Fruit fly (Drosophila melanogaster) whole organism, prepupa: ENCODE data around the gene CG31176.

Experiments
- CG10631 ChIP-seq: fragments of 200-800 bp; sonication (Bioruptor generic); optimal IDR thresholded peaks from 2 replicates; lab custom pipeline; 2016; ENCODE audit warnings: missing biosample characterization, missing genetic modification characterization
- CG10669 ChIP-seq: fragments of 200-800 bp; sonication (Bioruptor generic); optimal IDR thresholded peaks from 3 replicates; lab custom pipeline; 2018; ENCODE audit warnings: missing biosample characterization, mild to moderate bottlenecking, missing genetic modification characterization, moderate library complexity
- CG11294 ChIP-seq: fragments of 200-800 bp; sonication (Bioruptor generic); IDR thresholded peaks from 2 replicates; pipeline ENCODE4 v1.3.6; 2022; ENCODE audit warnings: missing biosample characterization, missing genetic modification characterization
- CG11762 ChIP-seq: fragments of 200-800 bp; sonication (Bioruptor generic); optimal IDR thresholded peaks from 3 replicates; lab custom pipeline; 2016; ENCODE audit warnings: missing biosample characterization, missing genetic modification characterization; ENCODE audit not compliant: insufficient read depth
- CG11902 ChIP-seq: fragments of 200-800 bp; sonication (Bioruptor generic); optimal IDR thresholded peaks from 3 replicates; lab custom pipeline; 2016; ENCODE audit warnings: missing biosample characterization, missing genetic modification characterization
- CG15336 ChIP-seq: fragments of 200-800 bp; sonication (Bioruptor generic); IDR thresholded peaks from 2 replicates; pipeline ENCODE4 v1.3.6; 2022; ENCODE audit warnings: missing biosample characterization, missing genetic modification characterization
- CG1621 ChIP-seq: fragments of 200-800 bp; sonication (Bioruptor generic); optimal IDR thresholded peaks from 3 replicates; lab custom pipeline; 2018; ENCODE audit warnings: missing biosample characterization, mild to moderate bottlenecking, missing genetic modification characterization
- CG32006 ChIP-seq: fragments of 200-800 bp; sonication (Bioruptor generic); optimal IDR thresholded peaks from 3 replicates; lab custom pipeline; 2017; ENCODE audit warnings: missing biosample characterization, mild to moderate bottlenecking, missing genetic modification characterization
- CG34406 ChIP-seq: fragments of 200-800 bp; sonication (Bioruptor generic); optimal IDR thresholded peaks from 3 replicates; lab custom pipeline; 2016; ENCODE audit warnings: missing biosample characterization, missing genetic modification characterization
- CG6808 ChIP-seq: fragments of 200-800 bp; sonication (Bioruptor generic); optimal IDR thresholded peaks from 3 replicates; lab custom pipeline; 2017; ENCODE audit warnings: missing biosample characterization, missing genetic modification characterization, mild to moderate bottlenecking, moderate library complexity, missing genetic modification reagents
- CG6854 ChIP-seq: fragments of 200-800 bp; sonication (Bioruptor generic); optimal IDR thresholded peaks from 2 replicates; lab custom pipeline; 2017; ENCODE audit warnings: missing biosample characterization, mild to moderate bottlenecking, missing genetic modification characterization
- CG7368 ChIP-seq: fragments of 200-800 bp; sonication (Bioruptor generic); optimal IDR thresholded peaks from 3 replicates; lab custom pipeline; 2016; ENCODE audit warnings: missing biosample characterization, missing genetic modification characterization
- CG8632 ChIP-seq: fragments of 200-800 bp; sonication (Bioruptor generic); optimal IDR thresholded peaks from 3 replicates; lab custom pipeline; 2016; ENCODE audit warnings: missing biosample characterization, missing genetic modification characterization
- Eip75B ChIP-seq: fragments of 200-800 bp; sonication (Bioruptor generic); optimal IDR thresholded peaks from 3 replicates; lab custom pipeline; 2016; ENCODE audit warnings: missing biosample characterization, missing genetic modification characterization
- Eip78C ChIP-seq: fragments of 200-800 bp; sonication (Bioruptor generic); peaks from one replicate; lab custom pipeline; 2016; ENCODE audit warnings: missing biosample characterization, missing genetic modification characterization
- Eip93F ChIP-seq: fragments of 200-800 bp; sonication (Bioruptor generic); optimal IDR thresholded peaks from 2 replicates; lab custom pipeline; 2016; ENCODE audit warnings: missing biosample characterization, mild to moderate bottlenecking, missing genetic modification characterization
- Gug ChIP-seq: fragments of 200-800 bp; sonication (Bioruptor generic); IDR thresholded peaks from 2 replicates; pipeline ENCODE4 v1.3.6; 2022; ENCODE audit warnings: missing biosample characterization, missing genetic modification characterization
- Hr38 ChIP-seq: sonication (Bioruptor generic); optimal IDR thresholded peaks from 2 replicates; lab custom pipeline; 2016; ENCODE audit warnings: missing biosample characterization, missing genetic modification characterization
- Hr39 ChIP-seq: fragments of 200-800 bp; sonication (Bioruptor generic); optimal IDR thresholded peaks from 2 replicates; lab custom pipeline; 2016; ENCODE audit warnings: missing biosample characterization, missing genetic modification characterization
- Hr4 ChIP-seq: fragments of 200-800 bp; sonication (Bioruptor generic); optimal IDR thresholded peaks from 3 replicates; lab custom pipeline; 2016; ENCODE audit warnings: missing biosample characterization, missing genetic modification characterization
- Smox ChIP-seq: fragments of 200-800 bp; sonication (Bioruptor generic); optimal IDR thresholded peaks from 3 replicates; lab custom pipeline; 2016; ENCODE audit warnings: missing biosample characterization, missing genetic modification characterization
- Sox102F ChIP-seq: fragments of 200-800 bp; sonication (Bioruptor generic); optimal IDR thresholded peaks from 2 replicates; lab custom pipeline; 2016; ENCODE audit warnings: missing biosample characterization, mild to moderate bottlenecking, missing genetic modification characterization
- Sox14 ChIP-seq: fragments of 200-800 bp; sonication (Bioruptor generic); optimal IDR thresholded peaks from 3 replicates; lab custom pipeline; 2016; ENCODE audit warnings: missing biosample characterization, missing genetic modification characterization
- Sox15 ChIP-seq: fragments of 200-800 bp; sonication (Bioruptor generic); optimal IDR thresholded peaks from 3 replicates; lab custom pipeline; 2016; ENCODE audit warnings: missing biosample characterization, missing genetic modification characterization
- cyc ChIP-seq: fragments of 200-800 bp; sonication (Bioruptor generic); optimal IDR thresholded peaks from 3 replicates; lab custom pipeline; 2016; ENCODE audit warnings: missing biosample characterization, missing genetic modification characterization
- dac ChIP-seq: fragments of 200-800 bp; sonication (Bioruptor generic); optimal IDR thresholded peaks from 2 replicates; lab custom pipeline; 2017; ENCODE audit warnings: missing biosample characterization, mild to moderate bottlenecking, missing genetic modification characterization
- dsx ChIP-seq: fragments of 200-800 bp; optimal IDR thresholded peaks from 3 replicates; lab custom pipeline; 2019; ENCODE audit warnings: missing biosample characterization, mild to moderate bottlenecking, missing genetic modification characterization, moderate library complexity; ENCODE audit not compliant: poor library complexity, severe bottlenecking
- eg ChIP-seq: fragments of 200-800 bp; sonication (Bioruptor generic); IDR thresholded peaks from 3 replicates; pipeline ENCODE4 v1.3.6; 2022; ENCODE audit warnings: missing biosample characterization, missing genetic modification characterization
- fd85E ChIP-seq: fragments of 200-800 bp; sonication (Bioruptor generic); optimal IDR thresholded peaks from 3 replicates; lab custom pipeline; 2016; ENCODE audit warnings: missing biosample characterization, missing genetic modification characterization
- fkh ChIP-seq: fragments of 200-800 bp; sonication (Bioruptor generic); optimal IDR thresholded peaks from 3 replicates; lab custom pipeline; 2017; ENCODE audit warnings: missing biosample characterization, mild to moderate bottlenecking, missing genetic modification characterization, moderate library complexity
- net ChIP-seq: fragments of 200-800 bp; sonication (Bioruptor generic); optimal IDR thresholded peaks from 3 replicates; lab custom pipeline; 2016; ENCODE audit warnings: missing biosample characterization, missing genetic modification characterization
- spab ChIP-seq: fragments of 200-800 bp; sonication (Bioruptor generic); optimal IDR thresholded peaks from 2 replicates; lab custom pipeline; 2017; ENCODE audit warnings: missing biosample characterization, mild to moderate bottlenecking, missing genetic modification characterization, missing genetic modification reagents
- vri ChIP-seq: fragments of 200-800 bp; sonication (Bioruptor generic); optimal IDR thresholded peaks from 3 replicates; lab custom pipeline; 2016; ENCODE audit warnings: missing biosample characterization, mild to moderate bottlenecking, missing genetic modification characterization

The CG31176 gene

dm6 chr3R:21719420-21719933, at the start of gene CG31176:
Gene CG31176 (minus strand): TSS chr3R:21719660.
- TF ChIP-seq CG1621 (tag; lab: Kevin White, UChicago) (no peak), CG32006 (GFP tag; lab: Kevin White, UChicago) (no peak), CG11902 (GFP tag; lab: Kevin White, UChicago) (no peak), CG34406 (no peak), fkh (GFP tag; lab: Kevin White, UChicago) (no peak), CG8632 (no peak), Sox102F (no peak), CG6808 (GFP tag; lab: Kevin White, UChicago) (no peak), CG11294 (GFP tag; lab: Robert Waterston, UW) (no peak), Eip78C (GFP tag; lab: Kevin White, UChicago) (no peak), Smox (GFP tag; lab: Kevin White, UChicago) (no peak), Gug (GFP tag; lab: Robert Waterston, UW) (no peak)

dm6 chr3R:21769218-21769617, 49.8 kb upstream of the CG31176 start, which contains the start of gene Burs:
Gene Burs (plus strand): TSS chr3R:21769518.
- no peak for TF ChIP-seq spab (GFP tag; lab: Kevin White, UChicago)
- no peak for TF ChIP-seq eg (GFP tag; lab: Robert Waterston, UW)

- peak; percentile 81 for TF ChIP-seq vri (GFP tag; lab: Kevin White, UChicago)
- no peak for TF ChIP-seq fd85E (GFP tag; lab: Kevin White, UChicago)
- TF ChIP-seq dsx (GFP tag; lab: Kevin White, UChicago) = no peak
- TF ChIP-seq CG11902 (GFP tag; lab: Kevin White, UChicago) = no peak
- no peak for TF ChIP-seq CG10669 (GFP tag; lab: Kevin White, UChicago)
- no peak for TF ChIP-seq dac (GFP tag; lab: Kevin White, UChicago)
- no peak for TF ChIP-seq CG10631 (GFP tag; lab: Kevin White, UChicago)
- peak; percentile 60 for TF ChIP-seq Eip93F (GFP tag; lab: Kevin White, UChicago)
- TF ChIP-seq Hr38 (GFP tag; lab: Kevin White, UChicago) = no peak
- TF ChIP-seq, all 60 proteins: peak for 2
Measured at dm6 chr3R:21758145-21758856, 38.8 kb upstream of the CG31176 start, which contains the start of gene CG42335. Gene CG42335 (plus strand): TSS chr3R:21758764.

dm6 chr3R:21757550-21757949, 38.1 kb upstream of the CG31176 start:
- TF ChIP-seq CG11762 (GFP tag; lab: Kevin White, UChicago) (no peak), Eip75B (no peak), net (GFP tag; lab: Kevin White, UChicago) (no peak), cyc (GFP tag; lab: Kevin White, UChicago) (no peak), Gug (GFP tag; lab: Robert Waterston, UW) (no peak), Hr39 (GFP tag; lab: Kevin White, UChicago) (no peak), Sox15 (no peak), CG6854 (GFP tag; lab: Kevin White, UChicago) (no peak), Eip78C (GFP tag; lab: Kevin White, UChicago) (no peak), Sox14 (GFP tag; lab: Kevin White, UChicago) (no peak), Hr4 (GFP tag; lab: Kevin White, UChicago) (no peak), CG10631 (GFP tag; lab: Kevin White, UChicago) (no peak), CG11294 (GFP tag; lab: Robert Waterston, UW) (no peak), CG15336 (no peak), CG7368 (GFP tag; lab: Kevin White, UChicago) (no peak)
